Worm (Caenorhabditis elegans): ENCODE measurements around the gene his-16.

ce11 chrII:13791570-13792279 lies 26.2 kb downstream of the his-16 start, which contains the start of gene ZK131.11:
- TF ChIP-seq med-1 (GFP tag; optimal IDR thresholded peaks at IDR 0.05; ENCODE audit: insufficient read depth) (no peak), ref-1 (GFP tag; conservative IDR thresholded peaks at IDR 0.05) (no peak), tab-1 (GFP tag; IDR thresholded peaks at IDR 0.05) (no peak), ztf-23 (GFP tag; IDR thresholded peaks at IDR 0.05) (no peak), cog-1 (tag; optimal IDR thresholded peaks at IDR 0.05) (no peak), flt-1 (GFP tag; IDR thresholded peaks at IDR 0.05) (no peak), T22C8.4 (GFP tag; IDR thresholded peaks at IDR 0.05) (no peak), ztf-29 (GFP tag; IDR thresholded peaks at IDR 0.05) (no peak)

Measured in whole organism, midembryonic.